Worm (Caenorhabditis elegans): Measurements from ENCODE around the gene top-3.
A peak's percentile ranks its signal among the peaks of the same experiment; 100 is the strongest.

top-3 gene

ce11 chrIII:11946062-11946749 lies 13.8 kb downstream of the top-3 start:
- no peak for TF ChIP-seq elt-3 (tag; optimal IDR thresholded peaks at IDR 0.05)
- TF ChIP-seq nhr-11 (tag; optimal IDR thresholded peaks at IDR 0.05): no peak
- peak; percentile 73 for TF ChIP-seq egl-27 (tag; optimal IDR thresholded peaks at IDR 0.05)
- peak; percentile 34 for TF ChIP-seq fos-1 (tag; optimal IDR thresholded peaks at IDR 0.05)
- no peak for TF ChIP-seq nhr-12 (tag; optimal IDR thresholded peaks at IDR 0.05)
- TF ChIP-seq elt-1 (tag; optimal IDR thresholded peaks at IDR 0.05): no peak
- TF ChIP-seq lin-11 (tag; optimal IDR thresholded peaks at IDR 0.05): peak; percentile 52
- no peak for TF ChIP-seq unc-39 (tag; optimal IDR thresholded peaks at IDR 0.05)
- TF ChIP-seq nhr-21 (tag; optimal IDR thresholded peaks at IDR 0.05): peak; percentile 82
- TF ChIP-seq ama-1 (optimal IDR thresholded peaks at IDR 0.05): peak; percentile 9
- no peak for TF ChIP-seq nhr-129 (tag; optimal IDR thresholded peaks at IDR 0.05)
- TF ChIP-seq sem-4 (tag; optimal IDR thresholded peaks at IDR 0.05): peak; percentile 95
- no peak for TF ChIP-seq unc-62 (GFP tag; optimal IDR thresholded peaks at IDR 0.05)
- peak; percentile 97 for TF ChIP-seq sma-9 (GFP tag; optimal IDR thresholded peaks at IDR 0.05)
- no peak for TF ChIP-seq sma-9 (tag; optimal IDR thresholded peaks at IDR 0.05)
- TF ChIP-seq ceh-16 (tag; optimal IDR thresholded peaks at IDR 0.05): no peak
- TF ChIP-seq ztf-4 (tag; optimal IDR thresholded peaks at IDR 0.05): peak; percentile 74
- peak; percentile 80 for TF ChIP-seq C34F6.9 (tag; optimal IDR thresholded peaks at IDR 0.05)
- TF ChIP-seq gmeb-1 (tag; optimal IDR thresholded peaks at IDR 0.05): peak; percentile 85
- TF ChIP-seq ZK546.5 (tag; optimal IDR thresholded peaks at IDR 0.05): peak; percentile 9
- peak; percentile 42 for TF ChIP-seq nhr-6 (tag; optimal IDR thresholded peaks at IDR 0.05)
- 0 out of 2 replicates have a peak, but pooled peaks have one; percentile 70 for TF ChIP-seq ztf-1 (GFP tag; conservative IDR thresholded peaks at IDR 0.05)
- no peak for TF ChIP-seq mdl-1 (tag; optimal IDR thresholded peaks at IDR 0.05)
- peak; percentile 35 for TF ChIP-seq blmp-1 (tag; optimal IDR thresholded peaks at IDR 0.05; ENCODE audit: insufficient read depth)
- no peak for TF ChIP-seq ztf-11 (tag; optimal IDR thresholded peaks at IDR 0.05)
- peak; percentile 67 for TF ChIP-seq mab-5 (tag; optimal IDR thresholded peaks at IDR 0.05)
- no peak for TF ChIP-seq ceh-82 (tag; optimal IDR thresholded peaks at IDR 0.05)
- peak; percentile 47 for TF ChIP-seq R02D3.7 (tag; optimal IDR thresholded peaks at IDR 0.05)
- TF ChIP-seq lsy-2 (tag; optimal IDR thresholded peaks at IDR 0.05): peak; percentile 86 to 94
- TF ChIP-seq nhr-237 (tag; optimal IDR thresholded peaks at IDR 0.05): no peak
- TF ChIP-seq sma-3 (GFP tag; optimal IDR thresholded peaks at IDR 0.05): peak; percentile 90
- TF ChIP-seq lin-39 (tag; optimal IDR thresholded peaks at IDR 0.05): no peak
- no peak for TF ChIP-seq alr-1 (tag; optimal IDR thresholded peaks at IDR 0.05)
- TF ChIP-seq skn-1 (tag; optimal IDR thresholded peaks at IDR 0.05): no peak
- TF ChIP-seq Y55F3AM.14 (GFP tag; optimal IDR thresholded peaks at IDR 0.05): peak; percentile 55
- peak; percentile 91 for TF ChIP-seq lin-13 (GFP tag; optimal IDR thresholded peaks at IDR 0.05)
- TF ChIP-seq crh-2 (tag; optimal IDR thresholded peaks at IDR 0.05): peak; percentile 92
- peak; percentile 90 for TF ChIP-seq F13H6.1 (tag; optimal IDR thresholded peaks at IDR 0.05)
- peak; percentile 79 for TF ChIP-seq snpc-4 (tag; optimal IDR thresholded peaks at IDR 0.05)
- TF ChIP-seq nhr-25 (tag; optimal IDR thresholded peaks at IDR 0.05): peak; percentile 82
- no peak for TF ChIP-seq zag-1 (tag; optimal IDR thresholded peaks at IDR 0.05)
- no peak for TF ChIP-seq nhr-23 (tag; optimal IDR thresholded peaks at IDR 0.05)
- TF ChIP-seq nhr-77 (tag; optimal IDR thresholded peaks at IDR 0.05): no peak
- TF ChIP-seq mbf-1 (tag; optimal IDR thresholded peaks at IDR 0.05): no peak
- TF ChIP-seq unc-55 (GFP tag; optimal IDR thresholded peaks at IDR 0.05): peak; percentile 86
- TF ChIP-seq nhr-10 (tag; optimal IDR thresholded peaks at IDR 0.05): no peak
- TF ChIP-seq peb-1 (tag; optimal IDR thresholded peaks at IDR 0.05): no peak
- TF ChIP-seq dmd-4 (tag; optimal IDR thresholded peaks at IDR 0.05): peak; percentile 47
- TF ChIP-seq aly-2 (tag; optimal IDR thresholded peaks at IDR 0.05): no peak

All from whole organism, L2 larva.